Fruit fly (Drosophila melanogaster) whole organism, embryonic: Measurements from ENCODE around the gene CG14669.

Experiments
- Ada2b ChIP-seq: fragments of 200-800 bp; sonication (Bioruptor generic); IDR thresholded peaks from 2 replicates; pipeline ENCODE4 v1.3.6; 2022; ENCODE audit warnings: missing biosample characterization, missing genetic modification characterization
- CG10147 ChIP-seq: fragments of 200-800 bp; sonication (Bioruptor generic); optimal IDR thresholded peaks from 2 replicates; lab custom pipeline; 2019; ENCODE audit warnings: missing biosample characterization, mild to moderate bottlenecking, missing genetic modification characterization, moderate library complexity
- CG10209 ChIP-seq: fragments of 200-800 bp; sonication (Bioruptor generic); optimal IDR thresholded peaks from 3 replicates; lab custom pipeline; 2017; ENCODE audit warnings: missing biosample characterization, mild to moderate bottlenecking, missing genetic modification characterization, missing genetic modification reagents
- CG11723 ChIP-seq: fragments of 200-800 bp; sonication (Bioruptor generic); optimal IDR thresholded peaks from 2 replicates; lab custom pipeline; 2017; ENCODE audit warnings: missing biosample characterization, mild to moderate bottlenecking, missing genetic modification characterization
- CG12219 ChIP-seq: fragments of 200-800 bp; sonication (Bioruptor generic); optimal IDR thresholded peaks from 3 replicates; lab custom pipeline; 2018; ENCODE audit warnings: missing biosample characterization, mild to moderate bottlenecking, missing genetic modification characterization
- CG13287 ChIP-seq: fragments of 200-800 bp; sonication (Bioruptor generic); IDR thresholded peaks from 2 replicates; pipeline ENCODE4 v1.3.6; 2022; ENCODE audit warnings: missing biosample characterization, missing genetic modification characterization; ENCODE audit not compliant: partially characterized antibody
- CG14050 ChIP-seq: fragments of 200-800 bp; sonication (Bioruptor generic); IDR thresholded peaks from 3 replicates; pipeline ENCODE4 v1.3.6; 2022; ENCODE audit warnings: missing biosample characterization, missing genetic modification characterization
- CG15073 ChIP-seq: fragments of 200-800 bp; sonication (Bioruptor generic); optimal IDR thresholded peaks from 2 replicates; lab custom pipeline; 2016; ENCODE audit warnings: missing biosample characterization, missing genetic modification characterization
- CG15269 ChIP-seq: fragments of 200-800 bp; sonication (Bioruptor generic); optimal IDR thresholded peaks from 2 replicates; lab custom pipeline; 2018; ENCODE audit warnings: missing biosample characterization, mild to moderate bottlenecking, missing genetic modification characterization, moderate library complexity
- CG15514 ChIP-seq: fragments of 200-800 bp; sonication (Bioruptor generic); optimal IDR thresholded peaks from 3 replicates; lab custom pipeline; 2017; ENCODE audit warnings: missing biosample characterization, missing genetic modification characterization, mild to moderate bottlenecking, moderate library complexity, missing genetic modification reagents
- CG16779 ChIP-seq: fragments of 200-800 bp; sonication (Bioruptor generic); IDR thresholded peaks from 2 replicates; pipeline ENCODE4 v1.3.6; 2022; ENCODE audit warnings: missing biosample characterization, missing genetic modification characterization
- CG16815 ChIP-seq: fragments of 200-800 bp; sonication (Bioruptor generic); optimal IDR thresholded peaks from 3 replicates; lab custom pipeline; 2017; ENCODE audit warnings: missing biosample characterization, mild to moderate bottlenecking, missing genetic modification characterization
- CG18599 ChIP-seq: fragments of 200-800 bp; sonication (Bioruptor generic); optimal IDR thresholded peaks from 3 replicates; lab custom pipeline; 2017; ENCODE audit warnings: missing biosample characterization, missing genetic modification characterization, mild to moderate bottlenecking, moderate library complexity, missing genetic modification reagents
- CG2129 ChIP-seq: fragments of 200-800 bp; sonication (Bioruptor generic); IDR thresholded peaks from 2 replicates; pipeline ENCODE4 v1.3.6; 2022; ENCODE audit warnings: missing biosample characterization, missing genetic modification characterization; ENCODE audit not compliant: partially characterized antibody
- CG30403 ChIP-seq: fragments of 200-800 bp; sonication (Bioruptor generic); optimal IDR thresholded peaks from 3 replicates; lab custom pipeline; 2016; ENCODE audit warnings: missing biosample characterization, missing genetic modification characterization
- CG33213 ChIP-seq: fragments of 200-800 bp; sonication (Bioruptor generic); optimal IDR thresholded peaks from 3 replicates; lab custom pipeline; 2016; ENCODE audit warnings: missing biosample characterization, missing genetic modification characterization
- CG3407 ChIP-seq: fragments of 200-800 bp; sonication (Bioruptor generic); optimal IDR thresholded peaks from 2 replicates; lab custom pipeline; 2018; ENCODE audit warnings: missing biosample characterization, mild to moderate bottlenecking, missing genetic modification characterization
- CG34224 ChIP-seq: fragments of 200-800 bp; sonication (Bioruptor generic); IDR thresholded peaks from 3 replicates; pipeline ENCODE4 v1.3.6; 2022; ENCODE audit warnings: missing biosample characterization, missing genetic modification characterization; ENCODE audit not compliant: partially characterized antibody
- CG4360 ChIP-seq: fragments of 200-800 bp; sonication (Bioruptor generic); IDR thresholded peaks from 2 replicates; pipeline ENCODE4 v1.3.6; 2022; ENCODE audit warnings: missing biosample characterization, missing genetic modification characterization
- CG6654 ChIP-seq: fragments of 200-800 bp; sonication (Bioruptor generic); optimal IDR thresholded peaks from 2 replicates; lab custom pipeline; 2017; ENCODE audit warnings: missing biosample characterization, mild to moderate bottlenecking, missing genetic modification characterization
- CG6813 ChIP-seq: fragments of 200-800 bp; sonication (Bioruptor generic); optimal IDR thresholded peaks from 2 replicates; lab custom pipeline; 2017; ENCODE audit warnings: missing biosample characterization, missing genetic modification characterization, mild to moderate bottlenecking, moderate library complexity, missing genetic modification reagents
- CG7556 ChIP-seq: fragments of 200-800 bp; sonication (Bioruptor generic); optimal IDR thresholded peaks from 2 replicates; lab custom pipeline; 2017; ENCODE audit warnings: missing biosample characterization, mild to moderate bottlenecking, missing genetic modification characterization
- CG7963 ChIP-seq: fragments of 200-800 bp; sonication (Bioruptor generic); IDR thresholded peaks from 3 replicates; pipeline ENCODE4 v1.3.6; 2022; ENCODE audit warnings: missing biosample characterization, missing genetic modification characterization; ENCODE audit not compliant: partially characterized antibody
- CG8944 ChIP-seq: fragments of 200-800 bp; sonication (Bioruptor generic); optimal IDR thresholded peaks from 3 replicates; lab custom pipeline; 2016; ENCODE audit warnings: missing biosample characterization, missing genetic modification characterization
- Doc2 ChIP-seq: fragments of 200-800 bp; sonication (Bioruptor generic); IDR thresholded peaks from 2 replicates; pipeline ENCODE4 v1.3.6; 2022; ENCODE audit warnings: missing biosample characterization, missing genetic modification characterization
- Fer2 ChIP-seq: fragments of 200-800 bp; sonication (Bioruptor generic); optimal IDR thresholded peaks from 2 replicates; lab custom pipeline; 2018; ENCODE audit warnings: missing biosample characterization, mild to moderate bottlenecking, missing genetic modification characterization, moderate library complexity
- H2.0 ChIP-seq: fragments of 200-800 bp; sonication (Bioruptor generic); IDR thresholded peaks from 2 replicates; pipeline ENCODE4 v1.3.6; 2022; ENCODE audit warnings: missing biosample characterization, missing genetic modification characterization
- HLHmδ ChIP-seq: fragments of 200-800 bp; sonication (Bioruptor generic); optimal IDR thresholded peaks from 2 replicates; lab custom pipeline; 2018; ENCODE audit warnings: missing biosample characterization, mild to moderate bottlenecking, missing genetic modification characterization, moderate library complexity
- Hey ChIP-seq: fragments of 200-800 bp; sonication (Bioruptor generic); optimal IDR thresholded peaks from 3 replicates; lab custom pipeline; 2018; ENCODE audit warnings: missing biosample characterization, mild to moderate bottlenecking, missing genetic modification characterization
- Lpt ChIP-seq: fragments of >200 bp; optimal IDR thresholded peaks from 2 replicates; lab custom pipeline; 2018; ENCODE audit warnings: missing biosample characterization, missing genetic modification characterization
- Med ChIP-seq: fragments of 200-800 bp; sonication (Bioruptor generic); peaks from one replicate; lab custom pipeline; 2016; ENCODE audit warnings: missing biosample characterization, missing genetic modification characterization, mild to moderate bottlenecking, inconsistent platforms, moderate library complexity
- Mes4 ChIP-seq: fragments of 200-800 bp; sonication (Bioruptor generic); optimal IDR thresholded peaks from 2 replicates; lab custom pipeline; 2016; ENCODE audit warnings: missing biosample characterization, missing genetic modification characterization
- NC2α ChIP-seq: fragments of 200-800 bp; sonication (Bioruptor generic); optimal IDR thresholded peaks from 2 replicates; lab custom pipeline; 2016; ENCODE audit warnings: missing biosample characterization, missing genetic modification characterization
- Neu2 ChIP-seq: fragments of 200-800 bp; sonication (Bioruptor generic); optimal IDR thresholded peaks from 3 replicates; lab custom pipeline; 2016; ENCODE audit warnings: missing biosample characterization, missing genetic modification characterization, borderline replicate concordance
- Nf-YA ChIP-seq: fragments of 200-800 bp; sonication (Bioruptor generic); IDR thresholded peaks from 2 replicates; pipeline ENCODE4 v1.3.6; 2022; ENCODE audit warnings: missing biosample characterization, missing genetic modification characterization
- Ptx1 ChIP-seq: fragments of 200-800 bp; sonication (Bioruptor generic); IDR thresholded peaks from 2 replicates; pipeline ENCODE4 v1.3.6; 2022; ENCODE audit warnings: missing biosample characterization, missing genetic modification characterization
- Scr ChIP-seq: fragments of 200-800 bp; sonication (Bioruptor generic); IDR thresholded peaks from 2 replicates; pipeline ENCODE4 v1.3.6; 2022; ENCODE audit warnings: missing biosample characterization, missing genetic modification characterization; ENCODE audit not compliant: partially characterized antibody
- ap ChIP-seq: fragments of 200-800 bp; sonication (Bioruptor generic); IDR thresholded peaks from 2 replicates; pipeline ENCODE4 v1.3.6; 2022; ENCODE audit warnings: missing biosample characterization, missing genetic modification characterization
- bsh ChIP-seq, 2 experiments: fragments of 200-800 bp; sonication (Bioruptor generic); optimal IDR thresholded peaks; 2 replicates each; lab custom pipeline; 2017 to 2018; ENCODE audit warnings: mild to moderate bottlenecking in 2 of 2, missing biosample characterization in 2 of 2, missing genetic modification characterization in 2 of 2, moderate library complexity in 1 of 2
- chn ChIP-seq: fragments of 200-800 bp; sonication (Bioruptor generic); optimal IDR thresholded peaks from 2 replicates; lab custom pipeline; 2016; ENCODE audit warnings: missing biosample characterization, missing genetic modification characterization
- ewg ChIP-seq: fragments of 200-800 bp; sonication (Bioruptor generic); optimal IDR thresholded peaks from 3 replicates; lab custom pipeline; 2017; ENCODE audit warnings: mild to moderate bottlenecking, missing biosample characterization, missing genetic modification reagents, missing genetic modification characterization
- exex ChIP-seq: fragments of 200-800 bp; sonication (Bioruptor generic); optimal IDR thresholded peaks from 4 replicates; lab custom pipeline; 2018; ENCODE audit warnings: missing biosample characterization, mild to moderate bottlenecking, missing genetic modification characterization, moderate library complexity
- fu2 ChIP-seq: fragments of 200-800 bp; sonication (Bioruptor generic); optimal IDR thresholded peaks from 2 replicates; lab custom pipeline; 2016; ENCODE audit warnings: missing biosample characterization, missing genetic modification characterization
- gcm ChIP-seq: fragments of 200-800 bp; sonication (Bioruptor generic); optimal IDR thresholded peaks from 2 replicates; lab custom pipeline; 2019; ENCODE audit warnings: missing biosample characterization, mild to moderate bottlenecking, missing genetic modification characterization, moderate library complexity
- peb ChIP-seq: fragments of 200-800 bp; sonication (Bioruptor generic); IDR thresholded peaks from 2 replicates; pipeline ENCODE4 v1.3.6; 2022; ENCODE audit warnings: missing biosample characterization, missing genetic modification characterization
- pzg ChIP-seq: fragments of 200-800 bp; sonication (Bioruptor generic); optimal IDR thresholded peaks from 3 replicates; lab custom pipeline; 2018; ENCODE audit warnings: missing biosample characterization, mild to moderate bottlenecking, missing genetic modification characterization, moderate library complexity
- seq ChIP-seq: fragments of 200-800 bp; sonication (Bioruptor generic); IDR thresholded peaks from 2 replicates; pipeline ENCODE4 v1.3.6; 2022; ENCODE audit warnings: missing biosample characterization, missing genetic modification characterization
- stwl ChIP-seq: fragments of 200-800 bp; sonication (Bioruptor generic); optimal IDR thresholded peaks from 3 replicates; lab custom pipeline; 2018; ENCODE audit warnings: missing biosample characterization, mild to moderate bottlenecking, missing genetic modification characterization, moderate library complexity
- zf30C ChIP-seq: fragments of 200-800 bp; sonication (Bioruptor generic); optimal IDR thresholded peaks from 3 replicates; lab custom pipeline; 2018; ENCODE audit warnings: missing biosample characterization, mild to moderate bottlenecking, missing genetic modification characterization

The CG14669 gene

DNA sequence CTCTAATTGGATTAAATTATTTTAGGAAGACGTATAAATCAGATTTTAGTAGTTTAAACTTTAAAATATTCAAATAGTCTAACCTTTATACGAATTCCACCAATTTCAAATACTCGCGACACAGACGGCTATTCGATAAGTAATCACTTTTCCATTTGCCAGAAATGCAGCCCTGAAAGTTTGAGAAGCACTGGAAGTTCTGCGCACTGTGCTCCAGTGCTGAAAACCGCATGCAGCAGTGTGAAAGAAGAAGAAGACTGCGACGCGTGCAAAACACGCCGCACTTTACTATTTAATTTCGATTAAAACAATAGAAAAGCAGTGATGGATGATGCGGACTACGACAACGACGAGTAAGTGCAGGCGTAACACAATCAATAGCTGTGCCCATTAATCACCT is 42.8 kb upstream of the CG14669 start, which contains the start of gene Polr2F (continued):
- peak; percentile 55 for TF ChIP-seq Mes4
- peak; percentile 99 for TF ChIP-seq Med (GFP tag; lab: Kevin White, UChicago)
- TF ChIP-seq seq, result no peak
- no peak for TF ChIP-seq CG12219 (GFP tag; lab: Kevin White, UChicago)
- TF ChIP-seq CG4360 (GFP tag; lab: Robert Waterston, UW), result no peak
- peak; percentile 70 for TF ChIP-seq CG11723 (GFP tag; lab: Kevin White, UChicago)
- peak; percentile 14 for TF ChIP-seq CG6813 (GFP tag; lab: Kevin White, UChicago)
- TF ChIP-seq zf30C, result no peak
- TF ChIP-seq CG33213 (GFP tag; lab: Kevin White, UChicago), result peak; percentile 90
- no peak for TF ChIP-seq Nf-YA
- TF ChIP-seq CG16779 (GFP tag; lab: Robert Waterston, UW), result peak; percentile 87

DNA sequence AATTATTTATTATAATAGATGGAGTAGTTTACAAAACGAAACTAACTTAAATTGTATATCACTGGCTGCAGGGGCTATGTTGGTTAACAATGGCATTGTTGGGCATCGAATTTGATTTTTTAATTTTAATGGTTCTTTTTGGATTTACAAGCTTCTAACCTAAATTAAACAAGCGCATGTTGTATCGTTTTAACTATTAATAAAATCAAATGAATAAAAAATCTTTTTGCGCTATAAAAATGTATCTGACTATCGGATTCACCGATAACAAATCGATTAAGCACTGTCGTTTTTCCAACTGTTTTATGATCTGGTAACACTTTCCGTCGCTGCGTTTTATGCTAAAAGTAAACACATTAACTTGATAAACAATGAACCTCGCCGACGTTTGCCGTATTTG is 39.6 kb upstream of the CG14669 start, which contains the start of the genes hd and CG14667:
hd (minus strand) TSS at position 243 of the 400 bp plus-strand sequence.
CG14667 (plus strand) TSS at position 303 of the 400 bp plus-strand sequence.
- TF ChIP-seq NC2α (GFP tag; lab: Kevin White, UChicago) (no peak), Neu2 (GFP tag; lab: Kevin White, UChicago) (no peak), CG15073 (GFP tag; lab: Kevin White, UChicago) (no peak), Hey (no peak), peb (no peak), CG34224 (GFP tag; lab: Robert Waterston, UW) (peak; percentile 59; the same call in 2 of the 3 replicates), CG18599 (no peak), CG10209 (GFP tag; lab: Kevin White, UChicago) (no peak), HLHmδ (GFP tag; lab: Kevin White, UChicago) (no peak), CG15514 (GFP tag; lab: Kevin White, UChicago) (peak; percentile 66), ewg (GFP tag; lab: Kevin White, UChicago) (no peak), CG14050 (GFP tag; lab: Robert Waterston, UW) (no peak), CG2129 (GFP tag; lab: Robert Waterston, UW) (peak; percentile 24; the same call in 1 of the 2 replicates), H2.0 (GFP tag; lab: Robert Waterston, UW) (no peak), CG7556 (no peak), ap (no peak), fu2 (GFP tag; lab: Kevin White, UChicago) (no peak), Scr (GFP tag; lab: Robert Waterston, UW) (peak; percentile 58), CG33213 (GFP tag; lab: Kevin White, UChicago) (no peak), CG6654 (GFP tag; lab: Kevin White, UChicago) (no peak), CG3407 (GFP tag; lab: Kevin White, UChicago) (no peak), bsh (GFP tag; optimal IDR thresholded peaks at IDR 0.05; lab: Kevin White, UChicago) (no peak), CG30403 (peak; percentile 6), CG15269 (no peak), CG10147 (GFP tag; lab: Kevin White, UChicago) (no peak), Doc2 (no peak), Ada2b (GFP tag; lab: Robert Waterston, UW) (no peak), Fer2 (tag; lab: Kevin White, UChicago) (no peak), pzg (GFP tag; lab: Kevin White, UChicago) (peak; percentile 47), CG8944 (GFP tag; lab: Kevin White, UChicago) (no peak), exex (tag; lab: Kevin White, UChicago) (peak; percentile 30), stwl (tag; lab: Kevin White, UChicago) (peak; percentile 58), CG16815 (no peak), Ptx1 (GFP tag; lab: Robert Waterston, UW) (no peak), CG7963 (peak; percentile 49; the same call in 2 of the 3 replicates), Lpt (no peak), gcm (GFP tag; lab: Kevin White, UChicago) (no peak), chn (GFP tag; lab: Kevin White, UChicago) (no peak), CG13287 (peak; percentile 67)
